Worm (Caenorhabditis elegans) whole organism, L2 larva: ENCODE measurements around the gene srxa-13.

Experiments
- C34F6.9 ChIP-seq: fragments of 150-350 bp; optimal IDR thresholded peaks from 2 replicates; lab custom pipeline; 2014; ENCODE audit warnings: missing biosample characterization, missing genetic modification characterization
- F13H6.1 ChIP-seq: sonication (generic microtip); optimal IDR thresholded peaks from 2 replicates; lab custom pipeline; 2016; ENCODE audit warnings: missing genetic modification characterization, missing compliant biosample characterization
- R02D3.7 ChIP-seq: fragments of 150-350 bp; optimal IDR thresholded peaks from 2 replicates; lab custom pipeline; 2014; ENCODE audit warnings: missing biosample characterization, missing genetic modification characterization
- alr-1 ChIP-seq: fragments of 150-350 bp; optimal IDR thresholded peaks from 2 replicates; lab custom pipeline; 2014; ENCODE audit warnings: missing biosample characterization, missing genetic modification characterization
- aly-2 ChIP-seq: fragments of 150-350 bp; optimal IDR thresholded peaks from 2 replicates; lab custom pipeline; 2014; ENCODE audit warnings: missing biosample characterization, missing genetic modification characterization
- ama-1 ChIP-seq: fragments of 150-350 bp; optimal IDR thresholded peaks from 2 replicates; lab custom pipeline; 2018; ENCODE audit warnings: inconsistent platforms
- blmp-1 ChIP-seq: sonication (generic microtip); optimal IDR thresholded peaks from 2 replicates; lab custom pipeline; 2017; ENCODE audit warnings: missing genetic modification characterization, mild to moderate bottlenecking, missing compliant biosample characterization, antibody characterized with exemption, moderate library complexity; ENCODE audit not compliant: insufficient read depth
- ceh-82 ChIP-seq: fragments of 150-350 bp; optimal IDR thresholded peaks from 2 replicates; lab custom pipeline; 2014; ENCODE audit warnings: missing biosample characterization, missing genetic modification characterization
- crh-2 ChIP-seq: sonication (generic microtip); optimal IDR thresholded peaks from 2 replicates; lab custom pipeline; 2017; ENCODE audit warnings: missing biosample characterization, missing genetic modification characterization
- dmd-4 ChIP-seq: sonication (generic microtip); optimal IDR thresholded peaks from 2 replicates; lab custom pipeline; 2017; ENCODE audit warnings: missing biosample characterization, missing genetic modification characterization
- egl-27 ChIP-seq: sonication (generic microtip); optimal IDR thresholded peaks from 3 replicates; lab custom pipeline; 2017; ENCODE audit warnings: missing biosample characterization, missing genetic modification reagents, missing genetic modification characterization
- elt-1 ChIP-seq: fragments of 150-350 bp; optimal IDR thresholded peaks from 2 replicates; lab custom pipeline; 2014; ENCODE audit warnings: missing biosample characterization, missing genetic modification characterization
- elt-3 ChIP-seq: sonication (generic microtip); optimal IDR thresholded peaks from 2 replicates; lab custom pipeline; 2017; ENCODE audit warnings: missing biosample characterization, missing genetic modification characterization
- fos-1 ChIP-seq: fragments of 150-350 bp; optimal IDR thresholded peaks from 2 replicates; lab custom pipeline; 2014; ENCODE audit warnings: missing biosample characterization, missing genetic modification characterization
- lin-11 ChIP-seq: fragments of 150-350 bp; sonication (generic microtip); optimal IDR thresholded peaks from 2 replicates; lab custom pipeline; 2014; ENCODE audit warnings: missing biosample characterization, missing genetic modification characterization, inconsistent platforms, mixed read lengths
- lsy-2 ChIP-seq, 2 experiments: fragments of 150-350 bp in 1 of 2; sonication (generic microtip) in 1 of 2; optimal IDR thresholded peaks; 2 replicates each; lab custom pipeline; 2014 to 2017; ENCODE audit warnings: missing biosample characterization in 2 of 2, missing genetic modification characterization in 2 of 2
- mab-5 ChIP-seq: fragments of 150-350 bp; optimal IDR thresholded peaks from 2 replicates; lab custom pipeline; 2014; ENCODE audit warnings: missing biosample characterization, missing genetic modification characterization
- nhr-12 ChIP-seq: fragments of 150-350 bp; optimal IDR thresholded peaks from 2 replicates; lab custom pipeline; 2014; ENCODE audit warnings: missing biosample characterization, missing genetic modification characterization
- nhr-21 ChIP-seq: fragments of 150-350 bp; optimal IDR thresholded peaks from 2 replicates; lab custom pipeline; 2014; ENCODE audit warnings: missing biosample characterization, missing genetic modification characterization
- nhr-237 ChIP-seq: fragments of 150-350 bp; optimal IDR thresholded peaks from 2 replicates; lab custom pipeline; 2014; ENCODE audit warnings: missing biosample characterization, missing genetic modification characterization
- nhr-25 ChIP-seq: fragments of 150-350 bp; sonication (generic microtip); optimal IDR thresholded peaks from 3 replicates; lab custom pipeline; 2014; ENCODE audit warnings: missing biosample characterization, missing genetic modification characterization
- nhr-6 ChIP-seq: fragments of 150-350 bp; optimal IDR thresholded peaks from 2 replicates; lab custom pipeline; 2014; ENCODE audit warnings: missing biosample characterization, missing genetic modification characterization
- peb-1 ChIP-seq: fragments of 150-350 bp; optimal IDR thresholded peaks from 2 replicates; lab custom pipeline; 2014; ENCODE audit warnings: missing biosample characterization, missing genetic modification characterization
- sem-4 ChIP-seq: fragments of 150-350 bp; optimal IDR thresholded peaks from 2 replicates; lab custom pipeline; 2014; ENCODE audit warnings: missing biosample characterization, missing genetic modification reagents, missing genetic modification characterization
- skn-1 ChIP-seq: sonication (generic microtip); optimal IDR thresholded peaks from 2 replicates; lab custom pipeline; 2017; ENCODE audit warnings: missing biosample characterization, missing genetic modification characterization
- snpc-4 ChIP-seq: fragments of 150-350 bp; optimal IDR thresholded peaks from 2 replicates; lab custom pipeline; 2014; ENCODE audit warnings: missing biosample characterization, missing genetic modification characterization
- unc-39 ChIP-seq: fragments of 150-350 bp; optimal IDR thresholded peaks from 2 replicates; lab custom pipeline; 2014; ENCODE audit warnings: missing biosample characterization, missing genetic modification characterization
- unc-55 ChIP-seq: fragments of 150-350 bp; sonication (generic microtip); optimal IDR thresholded peaks from 3 replicates; lab custom pipeline; 2014; ENCODE audit warnings: missing biosample characterization, missing genetic modification reagents, missing genetic modification characterization
- ztf-1 ChIP-seq: fragments of 200-800 bp; sonication (Bioruptor generic); conservative IDR thresholded peaks from 2 replicates; pipeline ENCODE4 v1.3.6; 2022; ENCODE audit warnings: missing genetic modification characterization, missing compliant biosample characterization
- ztf-11 ChIP-seq: sonication (generic microtip); optimal IDR thresholded peaks from 2 replicates; lab custom pipeline; 2017; ENCODE audit warnings: missing biosample characterization, missing genetic modification characterization
- ztf-4 ChIP-seq: fragments of 150-350 bp; optimal IDR thresholded peaks from 2 replicates; lab custom pipeline; 2014; ENCODE audit warnings: missing biosample characterization, missing genetic modification characterization

srxa-13 gene

ce11 chrV:13936052-13936451, 6.4 kb downstream of the srxa-13 start:
- TF ChIP-seq fos-1 (tag; lab: Kevin White, UChicago), result no peak
- peak; percentile 45 for TF ChIP-seq nhr-21 (tag; lab: Kevin White, UChicago)
- TF ChIP-seq sem-4 (tag; lab: Kevin White, UChicago), result no peak
- peak; percentile 60 for TF ChIP-seq nhr-25 (tag; lab: Kevin White, UChicago)
- TF ChIP-seq, all 48 proteins: peak for 2

DNA sequence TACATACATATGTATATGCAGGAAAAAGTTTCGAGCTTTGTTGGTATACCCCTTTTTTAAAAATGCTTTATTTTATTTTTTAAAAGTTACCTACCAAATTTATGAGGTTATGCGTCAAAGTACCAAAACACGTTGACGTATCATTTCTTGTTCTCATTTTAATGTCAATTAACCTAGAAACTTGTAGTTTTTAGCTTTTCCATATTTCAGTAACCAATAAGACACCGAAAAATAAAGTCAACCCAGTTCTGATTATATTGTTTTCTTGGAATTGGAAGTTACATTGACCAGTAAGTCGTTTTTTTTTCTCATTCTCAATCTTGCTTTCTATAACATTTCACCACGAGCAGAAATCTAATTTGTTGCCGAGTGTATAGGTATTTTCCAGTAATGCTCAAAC, 7.2 kb downstream of the srxa-13 start, which contains the start of gene srw-145:
TSS of gene srw-145 (plus strand) at position 301 of the 400 bp plus-strand sequence.
- TF ChIP-seq R02D3.7 (no peak), ztf-1 (GFP tag; lab: Robert Waterston, UW) (no peak), nhr-237 (no peak), F13H6.1 (tag; lab: Kevin White, UChicago) (no peak), nhr-6 (tag; lab: Kevin White, UChicago) (no peak), ztf-4 (tag; lab: Kevin White, UChicago) (no peak), crh-2 (tag; lab: Kevin White, UChicago) (no peak), nhr-12 (tag; lab: Kevin White, UChicago) (peak; percentile 3), elt-3 (tag; lab: Kevin White, UChicago) (no peak), C34F6.9 (tag; lab: Kevin White, UChicago) (no peak), dmd-4 (tag; lab: Kevin White, UChicago) (no peak), nhr-21 (tag; lab: Kevin White, UChicago) (peak; percentile 41)

DNA sequence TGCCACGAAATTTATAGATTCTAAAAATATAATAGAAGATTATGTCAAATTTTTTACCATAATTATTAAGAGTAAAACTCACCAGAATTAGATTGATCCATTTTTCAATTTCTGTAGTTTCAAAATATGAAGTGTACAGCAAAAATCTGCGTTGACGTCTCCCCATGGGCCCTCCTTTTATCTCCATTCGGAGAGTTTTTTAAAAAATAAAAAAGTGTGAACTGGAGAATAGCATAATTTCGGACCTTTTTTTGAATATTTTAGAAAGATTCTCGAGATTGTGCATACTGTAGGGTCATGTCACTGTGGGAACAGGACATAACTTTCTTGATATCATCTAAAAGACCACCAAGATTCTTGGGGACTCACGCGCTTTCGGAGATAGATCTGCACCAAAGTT, 12.5 kb downstream of the srxa-13 start, which contains the start of gene dpr-1:
TSS of gene dpr-1 (minus strand) at position 101 of the 400 bp plus-strand sequence.
- TF ChIP-seq blmp-1 (tag; lab: Kevin White, UChicago) (no peak), egl-27 (tag; lab: Kevin White, UChicago) (no peak), mab-5 (tag; lab: Kevin White, UChicago) (no peak), unc-55 (GFP tag; lab: Kevin White, UChicago) (no peak), lsy-2 (tag; optimal IDR thresholded peaks at IDR 0.05; lab: Kevin White, UChicago) (no peak), alr-1 (tag; lab: Kevin White, UChicago) (no peak)

- TF ChIP-seq nhr-12 (tag; lab: Kevin White, UChicago), result no peak
Measured at ce11 chrV:13946385-13947019, 16.9 kb downstream of the srxa-13 start, which contains the start of the genes srx-10 and clec-226. srx-10 (minus strand) TSS chrV:13946485. clec-226 (plus strand) TSS chrV:13946969.

ce11 chrV:13949010-13949409, 19.4 kb downstream of the srxa-13 start, which contains the start of gene R10D12.6:
R10D12.6 (plus strand) TSS chrV:13949310.
- TF ChIP-seq ztf-11 (tag; lab: Kevin White, UChicago) (no peak), lsy-2 (tag; optimal IDR thresholded peaks at IDR 0.05; lab: Kevin White, UChicago) (no peak), fos-1 (tag; lab: Kevin White, UChicago) (peak; percentile 27)

DNA sequence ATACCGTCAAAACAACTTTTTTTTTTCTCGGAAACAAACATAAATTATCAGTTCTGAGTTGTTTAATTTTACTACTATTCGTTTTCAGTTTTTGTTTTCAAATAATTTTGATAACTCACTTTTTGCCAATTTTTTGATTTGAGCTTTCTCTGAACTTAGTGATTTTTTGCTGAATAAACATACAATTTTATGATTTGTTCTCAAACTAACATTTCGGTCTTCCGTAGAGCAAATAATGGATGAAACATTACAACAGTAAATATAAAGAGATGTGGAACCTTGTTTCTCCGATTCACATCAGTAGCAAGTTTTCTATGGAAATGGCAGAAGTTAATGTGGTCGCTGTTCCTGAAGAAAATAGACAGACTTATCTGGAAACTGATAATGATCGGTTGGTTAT, 20.1 kb downstream of the srxa-13 start, which contains the start of gene R10D12.7:
TSS of gene R10D12.7 (plus strand) at position 301 of the 400 bp plus-strand sequence.
- TF ChIP-seq ceh-82 (tag; lab: Kevin White, UChicago) (no peak), peb-1 (no peak), lin-11 (tag; lab: Kevin White, UChicago) (no peak), ama-1 (no peak), nhr-25 (tag; lab: Kevin White, UChicago) (no peak), snpc-4 (tag; lab: Kevin White, UChicago) (no peak), elt-1 (tag; lab: Kevin White, UChicago) (no peak), aly-2 (tag; lab: Kevin White, UChicago) (no peak), skn-1 (tag; lab: Kevin White, UChicago) (no peak), unc-39 (tag; lab: Kevin White, UChicago) (no peak)
